Worm (Caenorhabditis elegans) whole organism, L1 larva: ENCODE measurements around the gene eef-1A.1.
"Not testable (repeated sequence)": the region's sequence is repeated elsewhere in the genome, so short reads cannot be mapped to it uniquely, and the experiment has no call there.

Source experiments
- pqm-1 ChIP-seq: sonication (generic microtip); optimal IDR thresholded peaks from 3 replicates; lab custom pipeline; 2017; ENCODE audit warnings: missing biosample characterization, missing genetic modification characterization
- sox-4 ChIP-seq: sonication (generic microtip); optimal IDR thresholded peaks from 2 replicates; lab custom pipeline; 2016; ENCODE audit warnings: missing genetic modification characterization, missing compliant biosample characterization
- unc-62 ChIP-seq: fragments of 150-350 bp; optimal IDR thresholded peaks from 2 replicates; lab custom pipeline; 2014; ENCODE audit warnings: missing biosample characterization, missing genetic modification reagents, missing genetic modification characterization
- ztf-11 ChIP-seq, 2 experiments: sonication (generic microtip); optimal IDR thresholded peaks; 2 replicates each; lab custom pipeline; 2016 to 2017; ENCODE audit warnings: missing genetic modification characterization in 2 of 2, missing biosample characterization in 1 of 2, missing compliant biosample characterization in 1 of 2

DNA sequence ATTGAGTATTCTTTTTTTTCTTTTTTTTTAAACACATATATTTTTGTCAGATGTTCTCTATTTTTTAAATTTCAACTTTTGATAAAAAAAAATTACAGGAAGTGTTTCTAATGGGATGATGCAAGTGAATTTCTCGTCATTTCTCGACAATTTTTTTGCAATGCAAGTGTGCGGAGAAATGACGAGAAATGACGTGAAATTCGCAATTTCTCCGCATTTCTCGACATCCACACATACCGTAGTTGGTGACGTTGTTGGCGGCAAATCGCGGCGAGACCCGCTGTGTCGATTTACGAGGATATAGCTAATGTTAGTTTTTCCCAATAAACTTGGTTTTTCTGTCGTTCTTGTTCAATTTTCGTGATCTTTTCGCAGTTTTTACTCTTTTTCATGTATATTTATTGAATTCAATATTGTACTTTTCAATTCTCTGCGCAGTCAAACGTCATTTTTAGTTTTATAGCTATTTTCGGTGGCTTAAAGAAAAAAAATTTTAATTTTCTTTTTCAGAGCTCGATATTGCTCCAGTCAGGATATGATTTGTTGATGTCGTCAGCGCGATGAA is 10.6 kb upstream of the eef-1A.1 start, which contains the start of gene F31E3.6:
- not testable (repeated sequence) for TF ChIP-seq ztf-11 (tag; optimal IDR thresholded peaks at IDR 0.05; lab: Kevin White, UChicago); sox-4 (tag; lab: Kevin White, UChicago); pqm-1 (tag; lab: Kevin White, UChicago); unc-62 (GFP tag; lab: Kevin White, UChicago)
